Worm (Caenorhabditis elegans) whole organism, young adult: ENCODE data around the gene B0403.5.

Experiments
- ceh-40 ChIP-seq: fragments of 200-800 bp; sonication (Bioruptor generic); IDR thresholded peaks from 2 replicates; pipeline ENCODE4 v1.3.6; 2022; ENCODE audit warnings: missing genetic modification characterization, missing compliant biosample characterization
- ets-4 ChIP-seq: fragments of 200-800 bp; sonication (Bioruptor generic); optimal IDR thresholded peaks from 2 replicates; lab custom pipeline; 2018; ENCODE audit warnings: mild to moderate bottlenecking, missing genetic modification characterization, missing compliant biosample characterization
- hrde-1 ChIP-seq: sonication (generic microtip); optimal IDR thresholded peaks from 2 replicates; lab custom pipeline; 2016; ENCODE audit warnings: missing genetic modification characterization, mild to moderate bottlenecking, missing compliant biosample characterization, moderate library complexity, missing genotype, missing genetic modification reagents, borderline replicate concordance
- nhr-90 ChIP-seq: sonication (generic microtip); optimal IDR thresholded peaks from 2 replicates; lab custom pipeline; 2016; ENCODE audit warnings: missing genotype, mild to moderate bottlenecking, missing genetic modification characterization, missing compliant biosample characterization
- tbp1 ChIP-seq: fragments of 200-800 bp; sonication (Bioruptor generic); optimal IDR thresholded peaks from 2 replicates; lab custom pipeline; 2018; ENCODE audit warnings: mild to moderate bottlenecking, missing genetic modification characterization, missing compliant biosample characterization
- unc-130 ChIP-seq: sonication (generic microtip); optimal IDR thresholded peaks from 2 replicates; lab custom pipeline; 2016; ENCODE audit warnings: missing genetic modification reagents, missing genetic modification characterization, missing compliant biosample characterization
- unc-62 ChIP-seq: fragments of 150-350 bp; optimal IDR thresholded peaks from 2 replicates; lab custom pipeline; 2014; ENCODE audit warnings: missing biosample characterization, missing genetic modification reagents, missing genetic modification characterization
- zfh-2 ChIP-seq: fragments of 200-800 bp; sonication (Bioruptor generic); conservative IDR thresholded peaks from 2 replicates; pipeline ENCODE4 v1.3.6; 2022; ENCODE audit warnings: missing genetic modification reagents, missing genetic modification characterization, missing compliant biosample characterization

DNA sequence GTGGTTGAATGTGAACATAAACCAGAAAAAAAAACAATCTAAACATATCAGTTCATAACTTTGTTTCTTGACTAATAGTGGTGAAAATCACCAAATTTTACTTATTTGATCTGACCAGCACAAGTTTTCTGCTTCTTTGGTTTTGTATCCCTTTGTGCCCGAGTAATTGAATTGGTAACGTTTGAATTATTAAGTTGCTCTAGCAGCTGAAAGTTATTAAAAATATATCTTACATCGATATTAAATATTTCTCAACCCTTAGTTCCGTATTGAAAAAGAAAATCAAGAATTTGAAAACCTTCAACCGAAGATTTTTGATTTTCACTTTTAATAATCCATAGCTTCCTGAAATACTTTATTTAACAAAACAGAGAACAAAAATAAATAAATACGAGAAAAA, 8.5 kb downstream of the B0403.5 start:
- TF ChIP-seq ets-4 (GFP tag; lab: Kevin White, UChicago) (no peak), unc-130 (GFP tag; lab: Kevin White, UChicago) (no peak), ceh-40 (no peak), unc-62 (GFP tag; lab: Kevin White, UChicago) (no peak), tbp1 (GFP tag; lab: Kevin White, UChicago) (no peak), nhr-90 (tag; lab: Kevin White, UChicago) (no peak), zfh-2 (GFP tag; lab: Robert Waterston, UW) (no peak), hrde-1 (tag; lab: Kevin White, UChicago) (no peak)
